Fruit fly (Drosophila melanogaster): ENCODE data around the gene tth.

- TF ChIP-seq acj6 (GFP tag; optimal IDR thresholded peaks at IDR 0.05) = no peak
- TF ChIP-seq achi (GFP tag; optimal IDR thresholded peaks at IDR 0.05) = no peak
- TF ChIP-seq CG6276 (GFP tag; optimal IDR thresholded peaks at IDR 0.05) = no peak
Observed at dm6 chrX:13597753-13598152, 18.6 kb downstream of the tth start.

Measured in whole organism, prepupa.